Worm (Caenorhabditis elegans) whole organism, L3 larva: ENCODE measurements around the gene rbbp-5.

Source experiments
- eor-1 ChIP-seq, 2 experiments: fragments of 150-350 bp; optimal IDR thresholded peaks; 2 replicates each; lab custom pipeline; 2014 to 2018; ENCODE audit warnings: missing biosample characterization in 2 of 2, missing genetic modification characterization in 2 of 2
- nhr-28 ChIP-seq: fragments of 150-350 bp; optimal IDR thresholded peaks from 2 replicates; lab custom pipeline; 2014; ENCODE audit warnings: missing biosample characterization, missing genetic modification characterization
- nhr-77 ChIP-seq: fragments of 150-350 bp; optimal IDR thresholded peaks from 2 replicates; lab custom pipeline; 2014; ENCODE audit warnings: missing biosample characterization, missing genetic modification characterization
- snpc-4 ChIP-seq: fragments of 150-350 bp; optimal IDR thresholded peaks from 2 replicates; lab custom pipeline; 2014; ENCODE audit warnings: missing biosample characterization, missing genetic modification characterization

- TF ChIP-seq nhr-77 = no peak
- TF ChIP-seq nhr-28 (tag; lab: Kevin White, UChicago) = no peak
- no peak for TF ChIP-seq snpc-4 (tag; lab: Kevin White, UChicago)
- TF ChIP-seq eor-1 (tag; optimal IDR thresholded peaks at IDR 0.05; lab: Kevin White, UChicago) = no peak
These were observed 30.6 kb upstream of the rbbp-5 start, which contains the start of gene H12I13.1 for ce11 chrII:6067066-6067465.
